Worm (Caenorhabditis elegans) whole organism, L1 larva: ENCODE data around the gene pah-1.

ENCODE experiments used
- C04F5.9 ChIP-seq: sonication (generic microtip); optimal IDR thresholded peaks from 2 replicates; lab custom pipeline; 2016; ENCODE audit warnings: missing genetic modification characterization, missing compliant biosample characterization
- F16B12.6 ChIP-seq: fragments of 150-350 bp; optimal IDR thresholded peaks from 2 replicates; lab custom pipeline; 2014; ENCODE audit warnings: missing biosample characterization, missing genetic modification characterization
- Y116A8C.19 ChIP-seq: sonication (generic microtip); optimal IDR thresholded peaks from 2 replicates; lab custom pipeline; 2016; ENCODE audit warnings: missing compliant biosample characterization, missing genetic modification characterization, borderline replicate concordance
- ama-1 ChIP-seq: fragments of 150-350 bp; optimal IDR thresholded peaks from 2 replicates; lab custom pipeline; 2014
- blmp-1 ChIP-seq: fragments of 150-350 bp; optimal IDR thresholded peaks from 2 replicates; lab custom pipeline; 2014; ENCODE audit warnings: missing biosample characterization, missing genetic modification characterization
- ceh-63 ChIP-seq: fragments of 200-800 bp; sonication (Bioruptor generic); optimal IDR thresholded peaks from 2 replicates; lab custom pipeline; 2018; ENCODE audit warnings: mild to moderate bottlenecking, missing genetic modification characterization, missing compliant biosample characterization
- ceh-8 ChIP-seq: fragments of 200-800 bp; sonication (Bioruptor generic); optimal IDR thresholded peaks from 2 replicates; lab custom pipeline; 2018; ENCODE audit warnings: mild to moderate bottlenecking, missing genetic modification characterization, moderate library complexity, missing compliant biosample characterization
- ceh-82 ChIP-seq, 3 experiments: fragments of 150-350 bp in 1 of 3; sonication (generic microtip) in 2 of 3; optimal IDR thresholded peaks; 2 replicates each; lab custom pipeline; 2014 to 2017; ENCODE audit warnings: missing biosample characterization in 3 of 3, missing genetic modification characterization in 3 of 3
- dpl-1 ChIP-seq, 3 experiments: fragments of 150-350 bp in 2 of 3; sonication (generic microtip) in 1 of 3; optimal IDR thresholded peaks; 2 replicates each; lab custom pipeline; 2014 to 2017; ENCODE audit warnings: missing biosample characterization in 3 of 3, missing genetic modification characterization in 3 of 3, missing genetic modification reagents in 3 of 3
- dsc-1 ChIP-seq: sonication (generic microtip); optimal IDR thresholded peaks from 2 replicates; lab custom pipeline; 2016; ENCODE audit warnings: mild to moderate bottlenecking, missing genetic modification characterization, missing compliant biosample characterization
- efl-1 ChIP-seq, 4 experiments: fragments of 150-350 bp; optimal IDR thresholded peaks in 3 of 4; peaks in 1 of 4; 1 replicate in 1 of 4; 2 replicates in 3 of 4; lab custom pipeline; 2014; ENCODE audit warnings: missing biosample characterization in 2 of 4, missing genetic modification characterization in 2 of 4, missing genetic modification reagents in 2 of 4
- fkh-10 ChIP-seq: sonication (generic microtip); optimal IDR thresholded peaks from 2 replicates; lab custom pipeline; 2017; ENCODE audit warnings: missing biosample characterization, missing genetic modification reagents, missing genetic modification characterization
- fos-1 ChIP-seq: fragments of 150-350 bp; optimal IDR thresholded peaks from 2 replicates; lab custom pipeline; 2014; ENCODE audit warnings: missing biosample characterization, missing genetic modification characterization
- irx-1 ChIP-seq: sonication (generic microtip); optimal IDR thresholded peaks from 2 replicates; lab custom pipeline; 2016; ENCODE audit warnings: missing genetic modification characterization, missing compliant biosample characterization
- isw-1 ChIP-seq: fragments of 200-800 bp; sonication (Bioruptor generic); IDR thresholded peaks from 2 replicates; pipeline ENCODE4 v1.3.6; 2022; ENCODE audit warnings: missing genetic modification characterization, missing compliant biosample characterization
- lin-13 ChIP-seq: fragments of 150-350 bp; optimal IDR thresholded peaks from 2 replicates; lab custom pipeline; 2014; ENCODE audit warnings: missing biosample characterization, missing genetic modification reagents, missing genetic modification characterization
- lin-14 ChIP-seq: fragments of 200-800 bp; sonication (Bioruptor generic); optimal IDR thresholded peaks from 2 replicates; lab custom pipeline; 2018; ENCODE audit warnings: mild to moderate bottlenecking, missing genetic modification characterization, moderate library complexity, missing compliant biosample characterization
- lin-15B ChIP-seq: fragments of 150-350 bp; sonication (generic microtip); optimal IDR thresholded peaks from 3 replicates; lab custom pipeline; 2014; ENCODE audit warnings: missing biosample characterization, missing genetic modification characterization
- lin-35 ChIP-seq, 2 experiments: fragments of 150-350 bp; optimal IDR thresholded peaks; 2 replicates each; lab custom pipeline; 2014; ENCODE audit warnings: missing biosample characterization in 2 of 2, missing genetic modification characterization in 2 of 2, missing genetic modification reagents in 2 of 2
- lin-39 ChIP-seq: fragments of 150-350 bp; optimal IDR thresholded peaks from 2 replicates; lab custom pipeline; 2014; ENCODE audit warnings: missing biosample characterization, missing genetic modification reagents, missing genetic modification characterization
- lir-3 ChIP-seq: sonication (generic microtip); optimal IDR thresholded peaks from 2 replicates; lab custom pipeline; 2016; ENCODE audit warnings: mild to moderate bottlenecking, missing genetic modification characterization, moderate library complexity, missing compliant biosample characterization; ENCODE audit not compliant: poor library complexity
- lsy-2 ChIP-seq, 2 experiments: fragments of 150-350 bp; optimal IDR thresholded peaks; 2 replicates each; lab custom pipeline; 2014; ENCODE audit warnings: missing biosample characterization in 2 of 2, missing genetic modification characterization in 2 of 2
- mab-9 ChIP-seq: fragments of 200-800 bp; sonication (Bioruptor generic); IDR thresholded peaks from 2 replicates; pipeline ENCODE4 v1.3.6; 2022; ENCODE audit warnings: missing genetic modification reagents, missing genetic modification characterization, missing compliant biosample characterization
- mef-2 ChIP-seq: fragments of 150-350 bp; optimal IDR thresholded peaks from 2 replicates; lab custom pipeline; 2014; ENCODE audit warnings: missing biosample characterization, missing genetic modification characterization
- mep-1 ChIP-seq: fragments of 150-350 bp; optimal IDR thresholded peaks from 2 replicates; lab custom pipeline; 2014; ENCODE audit warnings: missing biosample characterization, missing genetic modification characterization
- nhr-19 ChIP-seq: fragments of 200-800 bp; sonication (Bioruptor generic); conservative IDR thresholded peaks from 2 replicates; pipeline ENCODE4 v1.3.6; 2022; ENCODE audit warnings: missing genetic modification characterization, missing compliant biosample characterization
- nhr-20 ChIP-seq: sonication (generic microtip); optimal IDR thresholded peaks from 2 replicates; lab custom pipeline; 2016; ENCODE audit warnings: mild to moderate bottlenecking, missing genetic modification characterization, missing compliant biosample characterization
- nhr-28 ChIP-seq: fragments of 150-350 bp; optimal IDR thresholded peaks from 2 replicates; lab custom pipeline; 2014; ENCODE audit warnings: missing biosample characterization, missing genetic modification characterization
- nhr-71 ChIP-seq: sonication (generic microtip); optimal IDR thresholded peaks from 2 replicates; lab custom pipeline; 2016; ENCODE audit warnings: mild to moderate bottlenecking, missing genetic modification characterization, moderate library complexity, missing compliant biosample characterization
- nhr-84 ChIP-seq: sonication (generic microtip); optimal IDR thresholded peaks from 2 replicates; lab custom pipeline; 2017; ENCODE audit warnings: missing biosample characterization, missing genetic modification characterization
- nhr-90 ChIP-seq: sonication (generic microtip); optimal IDR thresholded peaks from 2 replicates; lab custom pipeline; 2016; ENCODE audit warnings: mild to moderate bottlenecking, missing genetic modification characterization, missing compliant biosample characterization; ENCODE audit not compliant: poor library complexity
- pax-3 ChIP-seq: fragments of 200-800 bp; sonication (Bioruptor generic); optimal IDR thresholded peaks from 2 replicates; lab custom pipeline; 2018; ENCODE audit warnings: mild to moderate bottlenecking, missing genetic modification characterization, moderate library complexity, missing compliant biosample characterization
- pqm-1 ChIP-seq: sonication (generic microtip); optimal IDR thresholded peaks from 3 replicates; lab custom pipeline; 2017; ENCODE audit warnings: missing biosample characterization, missing genetic modification characterization
- rnt-1 ChIP-seq: sonication (generic microtip); optimal IDR thresholded peaks from 2 replicates; lab custom pipeline; 2016; ENCODE audit warnings: mild to moderate bottlenecking, missing genetic modification characterization, moderate library complexity, missing compliant biosample characterization
- snu-23 ChIP-seq: sonication (generic microtip); optimal IDR thresholded peaks from 2 replicates; lab custom pipeline; 2016; ENCODE audit warnings: missing genetic modification characterization, missing compliant biosample characterization
- sox-4 ChIP-seq: sonication (generic microtip); optimal IDR thresholded peaks from 2 replicates; lab custom pipeline; 2016; ENCODE audit warnings: missing genetic modification characterization, missing compliant biosample characterization
- sup-37 ChIP-seq: fragments of 200-800 bp; sonication (Bioruptor generic); optimal IDR thresholded peaks from 2 replicates; lab custom pipeline; 2018; ENCODE audit warnings: mild to moderate bottlenecking, missing genetic modification characterization, missing compliant biosample characterization
- swsn-7 ChIP-seq: sonication (generic microtip); optimal IDR thresholded peaks from 2 replicates; lab custom pipeline; 2016; ENCODE audit warnings: missing genetic modification characterization, missing compliant biosample characterization
- unc-130 ChIP-seq: fragments of 150-350 bp; optimal IDR thresholded peaks from 2 replicates; lab custom pipeline; 2017; ENCODE audit warnings: missing biosample characterization, missing genetic modification characterization, inconsistent platforms
- vab-15 ChIP-seq: sonication (generic microtip); optimal IDR thresholded peaks from 2 replicates; lab custom pipeline; 2017; ENCODE audit warnings: missing genotype, mild to moderate bottlenecking, missing genetic modification characterization, missing compliant biosample characterization
- zip-4 ChIP-seq: fragments of 200-800 bp; sonication (Bioruptor generic); optimal IDR thresholded peaks from 2 replicates; lab custom pipeline; 2018; ENCODE audit warnings: mild to moderate bottlenecking, missing genetic modification characterization, moderate library complexity, missing compliant biosample characterization
- ztf-11 ChIP-seq, 2 experiments: sonication (generic microtip); optimal IDR thresholded peaks; 2 replicates each; lab custom pipeline; 2016 to 2017; ENCODE audit warnings: missing genetic modification characterization in 2 of 2, missing biosample characterization in 1 of 2, missing compliant biosample characterization in 1 of 2

The pah-1 gene

DNA sequence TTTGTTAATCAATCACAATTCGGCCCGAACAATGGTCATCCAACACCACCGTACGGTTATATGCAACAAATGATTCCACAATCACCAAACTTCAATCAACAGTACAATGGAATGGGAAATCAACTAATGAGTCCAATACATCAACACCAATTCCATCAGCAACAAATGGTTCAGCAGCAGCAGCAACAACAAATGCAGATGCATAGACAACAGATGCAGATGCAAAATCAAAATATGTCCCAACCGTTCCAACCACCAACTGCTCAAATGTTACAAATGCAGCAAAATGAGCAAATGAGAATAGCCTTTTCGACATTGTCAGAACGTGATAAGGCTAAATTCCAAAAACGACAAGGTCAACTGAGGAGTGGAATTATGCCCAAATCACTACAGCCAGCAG, 9.7 kb upstream of the pah-1 start:
- TF ChIP-seq lin-15B (tag; lab: Kevin White, UChicago) (no peak), irx-1 (tag; lab: Kevin White, UChicago) (no peak), ceh-63 (GFP tag; lab: Kevin White, UChicago) (no peak)
- TF ChIP-seq, all 84 proteins: peak for 0

DNA sequence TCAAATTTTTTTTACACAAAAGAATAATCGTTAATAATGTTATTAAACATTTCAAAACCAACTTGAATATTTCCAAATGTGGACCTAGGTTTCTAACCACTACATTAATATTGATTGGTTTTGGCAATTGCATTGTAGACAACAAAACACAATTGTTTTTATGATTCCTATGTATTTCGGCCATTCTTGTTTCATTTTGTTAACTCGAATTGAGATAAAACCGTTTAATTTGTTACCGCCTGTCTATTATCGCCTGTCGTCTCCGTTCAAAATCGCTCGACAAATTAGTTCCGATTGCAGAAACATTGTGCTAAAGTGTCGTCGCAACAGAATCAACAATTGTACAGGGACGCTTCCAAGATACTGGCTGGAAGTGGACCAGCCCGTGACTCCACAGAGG, 3.9 kb upstream of the pah-1 start, which contains the start of gene let-19:
Gene let-19, plus strand, starts transcription at position 301 of the 400 bp plus-strand sequence.
- TF ChIP-seq lin-15B (tag; lab: Kevin White, UChicago) (no peak), ama-1 (lab: Kevin White, UChicago) (no peak), nhr-28 (tag; lab: Kevin White, UChicago) (no peak), lsy-2 (tag; optimal IDR thresholded peaks at IDR 0.05; lab: Kevin White, UChicago) (no peak), mab-9 (GFP tag; lab: Robert Waterston, UW) (no peak), pqm-1 (tag; lab: Kevin White, UChicago) (no peak), mef-2 (tag; lab: Kevin White, UChicago) (no peak)
- TF ChIP-seq, all 84 proteins: peak for 0

DNA sequence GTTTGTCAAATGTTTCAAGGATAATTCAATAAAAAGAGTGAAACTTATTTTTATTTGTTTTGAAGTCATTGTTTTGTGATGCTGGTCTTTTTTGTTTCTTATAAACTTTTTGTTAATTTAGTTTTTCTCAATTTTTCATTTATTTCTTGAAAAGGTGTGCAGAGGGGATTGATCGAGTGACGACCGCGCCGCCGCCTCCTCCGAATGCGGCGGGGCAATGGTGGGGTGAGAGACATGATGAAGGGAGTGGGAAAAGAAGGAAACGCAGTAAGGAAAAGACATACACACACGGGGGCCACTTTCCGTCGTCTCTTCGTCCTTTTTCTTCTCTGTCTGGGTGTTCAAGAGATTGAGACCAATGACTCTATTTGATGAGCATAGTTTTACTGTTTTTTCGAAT, 2.6 kb upstream of the pah-1 start:
- TF ChIP-seq nhr-90 (tag; lab: Kevin White, UChicago) (no peak), lin-35 (GFP tag; optimal IDR thresholded peaks at IDR 0.05; lab: Kevin White, UChicago) (peak in 1 of 2 experiments; percentile 35), mep-1 (tag; lab: Kevin White, UChicago) (peak; percentile 36), zip-4 (GFP tag; lab: Kevin White, UChicago) (no peak), isw-1 (GFP tag; lab: Robert Waterston, UW) (no peak), efl-1 (optimal IDR thresholded peaks at IDR 0.05; lab: Kevin White, UChicago) (peak in 1 of 2 experiments; percentile 15), efl-1 (GFP tag; optimal IDR thresholded peaks at IDR 0.05 in 1 of 2; lab: Kevin White, UChicago) (peak in 1 of 2 experiments; percentile 57), F16B12.6 (tag; lab: Kevin White, UChicago) (peak; percentile 18), dpl-1 (GFP tag; optimal IDR thresholded peaks at IDR 0.05; lab: Kevin White, UChicago) (peak in 1 of 3 experiments; percentile 4), ceh-8 (GFP tag; lab: Kevin White, UChicago) (no peak), ceh-82 (tag; optimal IDR thresholded peaks at IDR 0.05; lab: Kevin White, UChicago) (peak in 1 of 3 experiments; percentile 7), rnt-1 (tag; lab: Kevin White, UChicago) (peak; percentile 11), pax-3 (tag; lab: Kevin White, UChicago) (no peak), lir-3 (tag; lab: Kevin White, UChicago) (no peak), dsc-1 (tag; lab: Kevin White, UChicago) (no peak), unc-130 (no peak), sox-4 (no peak), nhr-84 (tag; lab: Kevin White, UChicago) (no peak), mab-9 (GFP tag; lab: Robert Waterston, UW) (no peak), vab-15 (tag; lab: Kevin White, UChicago) (no peak), C04F5.9 (tag; lab: Kevin White, UChicago) (no peak), swsn-7 (tag; lab: Kevin White, UChicago) (no peak), blmp-1 (tag; lab: Kevin White, UChicago) (peak; percentile 18), snu-23 (GFP tag; lab: Kevin White, UChicago) (peak; percentile 31), nhr-20 (tag; lab: Kevin White, UChicago) (peak; percentile 12), lin-13 (GFP tag; lab: Kevin White, UChicago) (no peak), sup-37 (GFP tag; lab: Kevin White, UChicago) (no peak), lsy-2 (tag; optimal IDR thresholded peaks at IDR 0.05; lab: Kevin White, UChicago) (peak in 1 of 2 experiments; percentile 36), lin-14 (GFP tag; lab: Kevin White, UChicago) (peak; percentile 60)

DNA sequence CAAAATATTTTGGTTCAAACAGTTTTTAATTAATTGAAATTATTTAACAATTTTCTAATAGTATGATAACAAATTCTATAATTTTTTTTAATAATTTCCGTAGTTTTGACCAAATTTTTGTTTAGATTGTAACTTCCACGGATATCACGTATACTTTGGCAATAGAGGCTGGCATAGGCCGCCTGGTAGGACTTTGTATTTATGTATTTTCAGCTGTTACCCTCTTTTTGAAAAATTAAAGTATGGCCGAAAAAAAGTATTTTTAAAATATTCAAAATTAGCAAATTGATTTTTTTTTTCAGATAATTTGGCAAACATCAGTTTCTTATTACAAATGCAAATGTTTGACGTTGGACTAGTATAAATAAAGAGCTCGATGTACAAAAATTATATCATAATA, 322 bp downstream of the pah-1 start, which contains the start of the genes nsph-1.1 and K08F8.15:
Gene nsph-1.1, plus strand, starts transcription at position 301 of the 400 bp plus-strand sequence.
Gene K08F8.15, plus strand, starts transcription at position 335 of the 400 bp plus-strand sequence.
- TF ChIP-seq nhr-19 (GFP tag; lab: Robert Waterston, UW) (no peak), ztf-11 (tag; optimal IDR thresholded peaks at IDR 0.05; lab: Kevin White, UChicago) (no peak), mef-2 (tag; lab: Kevin White, UChicago) (no peak), swsn-7 (tag; lab: Kevin White, UChicago) (no peak), sox-4 (no peak), lin-35 (GFP tag; optimal IDR thresholded peaks at IDR 0.05; lab: Kevin White, UChicago) (no peak), Y116A8C.19 (tag; lab: Kevin White, UChicago) (no peak), irx-1 (tag; lab: Kevin White, UChicago) (no peak), dsc-1 (tag; lab: Kevin White, UChicago) (no peak), rnt-1 (tag; lab: Kevin White, UChicago) (no peak), nhr-71 (tag; lab: Kevin White, UChicago) (no peak), C04F5.9 (tag; lab: Kevin White, UChicago) (no peak), fos-1 (no peak), lin-39 (tag; lab: Kevin White, UChicago) (no peak), fkh-10 (GFP tag; lab: Kevin White, UChicago) (no peak)
